Fruit fly (Drosophila melanogaster): ENCODE data around the gene AstCC.

Gene AstCC

dm6 chr2L:11056791-11057332 is 28.2 kb downstream of the AstCC start:
- no peak for TF ChIP-seq CG33017 (tag; optimal IDR thresholded peaks at IDR 0.05)
- TF ChIP-seq Clk (GFP tag; optimal IDR thresholded peaks at IDR 0.05), result no peak
- no peak for TF ChIP-seq tj (GFP tag; optimal IDR thresholded peaks at IDR 0.05)
- no peak for TF ChIP-seq cic (GFP tag; optimal IDR thresholded peaks at IDR 0.05)
- TF ChIP-seq CG5204 (GFP tag; optimal IDR thresholded peaks at IDR 0.05), result no peak
- TF ChIP-seq CG14711 (tag; optimal IDR thresholded peaks at IDR 0.05), result no peak
- TF ChIP-seq CG7101 (tag; optimal IDR thresholded peaks at IDR 0.05), result no peak

- TF ChIP-seq CG1620 (GFP tag; optimal IDR thresholded peaks at IDR 0.05) (no peak), CG7101 (tag; optimal IDR thresholded peaks at IDR 0.05) (no peak), kay (GFP tag; ENCODE audit: borderline replicate concordance) (peak; percentile 60), Clk (GFP tag; optimal IDR thresholded peaks at IDR 0.05) (no peak), bab1 (GFP tag; optimal IDR thresholded peaks at IDR 0.05) (no peak), CG5204 (GFP tag; optimal IDR thresholded peaks at IDR 0.05) (no peak), Crg-1 (GFP tag; optimal IDR thresholded peaks at IDR 0.05) (no peak)
Observed at dm6 chr2L:11053018-11053807, 31.8 kb downstream of the AstCC start.

- TF ChIP-seq Mnt (GFP tag; optimal IDR thresholded peaks at IDR 0.05) (no peak), ovo (GFP tag; optimal IDR thresholded peaks at IDR 0.05) (no peak)
Observed at dm6 chr2L:11052493-11052788, 32.6 kb downstream of the AstCC start.

dm6 chr2L:11051644-11052492 is 33.2 kb downstream of the AstCC start:
- TF ChIP-seq CG33017 (tag; optimal IDR thresholded peaks at IDR 0.05) (no peak), toe (GFP tag; optimal IDR thresholded peaks at IDR 0.05) (no peak)

- TF ChIP-seq CG12768 (GFP tag; optimal IDR thresholded peaks at IDR 0.05) (no peak), tj (GFP tag; optimal IDR thresholded peaks at IDR 0.05) (peak; percentile 89)
Observed at dm6 chr2L:11049723-11050122, 35.3 kb downstream of the AstCC start.

dm6 chr2L:11048307-11048706 is 36.7 kb downstream of the AstCC start:
- TF ChIP-seq CG7101 (tag; optimal IDR thresholded peaks at IDR 0.05) (no peak), cnc (optimal IDR thresholded peaks at IDR 0.05) (no peak), CG33017 (tag; optimal IDR thresholded peaks at IDR 0.05) (no peak), cic (GFP tag; optimal IDR thresholded peaks at IDR 0.05) (no peak)

- TF ChIP-seq tj (GFP tag; optimal IDR thresholded peaks at IDR 0.05) (no peak), CG5204 (GFP tag; optimal IDR thresholded peaks at IDR 0.05) (no peak), toe (GFP tag; optimal IDR thresholded peaks at IDR 0.05) (no peak), CG14711 (tag; optimal IDR thresholded peaks at IDR 0.05) (no peak), CG1620 (GFP tag; optimal IDR thresholded peaks at IDR 0.05) (no peak), pad (GFP tag; optimal IDR thresholded peaks at IDR 0.05) (no peak), ovo (GFP tag; optimal IDR thresholded peaks at IDR 0.05) (no peak), CG33017 (tag; optimal IDR thresholded peaks at IDR 0.05) (no peak), CG11617 (GFP tag; optimal IDR thresholded peaks at IDR 0.05) (no peak), CG7101 (tag; optimal IDR thresholded peaks at IDR 0.05) (no peak), cic (GFP tag; optimal IDR thresholded peaks at IDR 0.05) (no peak), CG7045 (GFP tag; optimal IDR thresholded peaks at IDR 0.05) (no peak), Crg-1 (GFP tag; optimal IDR thresholded peaks at IDR 0.05) (no peak)
Observed at dm6 chr2L:11046051-11046450, 39.0 kb downstream of the AstCC start.

dm6 chr2L:11045467-11045914 is 39.5 kb downstream of the AstCC start:
- TF ChIP-seq CG33017 (tag; optimal IDR thresholded peaks at IDR 0.05) (no peak), Clk (GFP tag; optimal IDR thresholded peaks at IDR 0.05) (no peak), bab1 (GFP tag; optimal IDR thresholded peaks at IDR 0.05) (no peak), kay (GFP tag; ENCODE audit: borderline replicate concordance) (peak; percentile 66)
